Fruit fly (Drosophila melanogaster) whole organism, embryonic: ENCODE data around the gene CG33773.
A peak's percentile ranks its signal among the peaks of the same experiment; 100 is the strongest.

Source experiments
- B-H2 ChIP-seq: fragments of 200-800 bp; sonication (Bioruptor generic); optimal IDR thresholded peaks from 2 replicates; lab custom pipeline; 2018; ENCODE audit warnings: missing biosample characterization, mild to moderate bottlenecking, missing genetic modification characterization
- CG10543 ChIP-seq: fragments of 200-800 bp; sonication (Bioruptor generic); optimal IDR thresholded peaks from 3 replicates; lab custom pipeline; 2017; ENCODE audit warnings: missing biosample characterization, mild to moderate bottlenecking, missing genetic modification characterization, moderate library complexity
- CG10959 ChIP-seq: fragments of 200-800 bp; sonication (Bioruptor generic); IDR thresholded peaks from 2 replicates; pipeline ENCODE4 v1.3.6; 2022; ENCODE audit warnings: missing biosample characterization, missing genetic modification characterization
- CG11093 ChIP-seq: fragments of 200-800 bp; sonication (Bioruptor generic); IDR thresholded peaks from 3 replicates; pipeline ENCODE4 v1.3.6; 2022; ENCODE audit warnings: missing biosample characterization, missing genetic modification characterization
- CG11695 ChIP-seq: fragments of 200-800 bp; sonication (Bioruptor generic); IDR thresholded peaks from 3 replicates; pipeline ENCODE4 v1.3.6; 2022; ENCODE audit warnings: missing biosample characterization, missing genetic modification characterization
- CG12391 ChIP-seq: fragments of 200-800 bp; sonication (Bioruptor generic); optimal IDR thresholded peaks from 3 replicates; lab custom pipeline; 2018; ENCODE audit warnings: missing biosample characterization, mild to moderate bottlenecking, missing genetic modification characterization, moderate library complexity
- CG13775 ChIP-seq: fragments of 200-800 bp; sonication (Bioruptor generic); optimal IDR thresholded peaks from 3 replicates; lab custom pipeline; 2017; ENCODE audit warnings: missing biosample characterization, mild to moderate bottlenecking, missing genetic modification characterization
- CG14014 ChIP-seq: fragments of 200-800 bp; sonication (Bioruptor generic); IDR thresholded peaks from 2 replicates; pipeline ENCODE4 v1.3.6; 2022; ENCODE audit warnings: missing biosample characterization, missing genetic modification characterization
- CG14710 ChIP-seq: fragments of 200-800 bp; sonication (Bioruptor generic); optimal IDR thresholded peaks from 3 replicates; lab custom pipeline; 2019; ENCODE audit warnings: missing biosample characterization, mild to moderate bottlenecking, missing genetic modification characterization, moderate library complexity
- CG15514 ChIP-seq: fragments of 200-800 bp; sonication (Bioruptor generic); optimal IDR thresholded peaks from 3 replicates; lab custom pipeline; 2017; ENCODE audit warnings: missing biosample characterization, missing genetic modification characterization, mild to moderate bottlenecking, moderate library complexity, missing genetic modification reagents
- CG15696 ChIP-seq: fragments of 200-800 bp; sonication (Bioruptor generic); optimal IDR thresholded peaks from 2 replicates; lab custom pipeline; 2019; ENCODE audit warnings: missing biosample characterization, mild to moderate bottlenecking, missing genetic modification characterization, moderate library complexity
- CG17612 ChIP-seq: fragments of 200-800 bp; sonication (Bioruptor generic); IDR thresholded peaks from 2 replicates; pipeline ENCODE4 v1.3.6; 2022; ENCODE audit warnings: missing biosample characterization, missing genetic modification characterization
- CG17829 ChIP-seq: fragments of 200-800 bp; optimal IDR thresholded peaks from 2 replicates; lab custom pipeline; 2019; ENCODE audit warnings: missing biosample characterization, mild to moderate bottlenecking, missing genetic modification characterization, moderate library complexity
- CG18262 ChIP-seq: fragments of 200-800 bp; optimal IDR thresholded peaks from 3 replicates; lab custom pipeline; 2019; ENCODE audit warnings: missing biosample characterization, mild to moderate bottlenecking, missing genetic modification characterization, moderate library complexity
- CG2120 ChIP-seq: fragments of 200-800 bp; sonication (Bioruptor generic); optimal IDR thresholded peaks from 3 replicates; lab custom pipeline; 2016; ENCODE audit warnings: missing biosample characterization, missing genetic modification characterization
- CG31441 ChIP-seq: fragments of 200-800 bp; sonication (Bioruptor generic); IDR thresholded peaks from 2 replicates; pipeline ENCODE4 v1.3.6; 2022; ENCODE audit warnings: missing biosample characterization, missing genetic modification characterization
- CG34376 ChIP-seq: fragments of 200-800 bp; sonication (Bioruptor generic); optimal IDR thresholded peaks from 2 replicates; lab custom pipeline; 2018; ENCODE audit warnings: missing biosample characterization, mild to moderate bottlenecking, missing genetic modification characterization
- CG3847 ChIP-seq: fragments of 200-800 bp; sonication (Bioruptor generic); IDR thresholded peaks from 2 replicates; pipeline ENCODE4 v1.3.6; 2022; ENCODE audit warnings: missing biosample characterization, missing genetic modification characterization
- CG4282 ChIP-seq: fragments of 200-800 bp; sonication (Bioruptor generic); optimal IDR thresholded peaks from 2 replicates; lab custom pipeline; 2016; ENCODE audit warnings: missing biosample characterization, missing genetic modification characterization
- CG4404 ChIP-seq: fragments of 200-800 bp; sonication (Bioruptor generic); IDR thresholded peaks from 2 replicates; pipeline ENCODE4 v1.3.6; 2022; ENCODE audit warnings: missing biosample characterization, missing genetic modification characterization
- CG4820 ChIP-seq: fragments of 200-800 bp; sonication (Bioruptor generic); optimal IDR thresholded peaks from 3 replicates; lab custom pipeline; 2016; ENCODE audit warnings: missing biosample characterization, missing genetic modification characterization
- CG6272 ChIP-seq: fragments of 200-800 bp; sonication (Bioruptor generic); IDR thresholded peaks from 2 replicates; pipeline ENCODE4 v1.3.6; 2022; ENCODE audit warnings: missing biosample characterization, missing genetic modification characterization
- CG6854 ChIP-seq: fragments of 200-800 bp; sonication (Bioruptor generic); optimal IDR thresholded peaks from 3 replicates; lab custom pipeline; 2017; ENCODE audit warnings: missing biosample characterization, mild to moderate bottlenecking, missing genetic modification characterization
- CG7987 ChIP-seq: fragments of 200-800 bp; sonication (Bioruptor generic); optimal IDR thresholded peaks from 2 replicates; lab custom pipeline; 2018; ENCODE audit warnings: missing biosample characterization, mild to moderate bottlenecking, missing genetic modification characterization, moderate library complexity
- CG9437 ChIP-seq: fragments of 200-800 bp; sonication (Bioruptor generic); optimal IDR thresholded peaks from 2 replicates; lab custom pipeline; 2018; ENCODE audit warnings: missing biosample characterization, mild to moderate bottlenecking, missing genetic modification characterization
- CHES-1-like ChIP-seq: fragments of 200-800 bp; sonication (Bioruptor generic); optimal IDR thresholded peaks from 2 replicates; lab custom pipeline; 2016; ENCODE audit warnings: missing biosample characterization, missing genetic modification characterization
- Deaf1 ChIP-seq: fragments of 200-800 bp; optimal IDR thresholded peaks from 3 replicates; lab custom pipeline; 2019; ENCODE audit warnings: missing biosample characterization, mild to moderate bottlenecking, missing genetic modification characterization, moderate library complexity
- ERR ChIP-seq: fragments of 200-800 bp; sonication (Bioruptor generic); optimal IDR thresholded peaks from 2 replicates; lab custom pipeline; 2016; ENCODE audit warnings: missing biosample characterization, missing genetic modification characterization
- Side ChIP-seq: fragments of 200-800 bp; sonication (Bioruptor generic); optimal IDR thresholded peaks from 2 replicates; lab custom pipeline; 2016; ENCODE audit warnings: missing biosample characterization, missing genetic modification characterization
- Six4 ChIP-seq: fragments of 200-800 bp; sonication (Bioruptor generic); optimal IDR thresholded peaks from 2 replicates; lab custom pipeline; 2016; ENCODE audit warnings: missing biosample characterization, missing genetic modification characterization
- Spps ChIP-seq: fragments of 200-800 bp; sonication (Bioruptor generic); optimal IDR thresholded peaks from 2 replicates; lab custom pipeline; 2018; ENCODE audit warnings: missing biosample characterization, mild to moderate bottlenecking, missing genetic modification characterization
- Stat92E ChIP-seq, 3 experiments: fragments of >200 bp in 2 of 3; fragments of 200-800 bp in 1 of 3; sonication (Bioruptor generic) in 1 of 3; optimal IDR thresholded peaks; 2 replicates each; lab custom pipeline; 2017 to 2019; ENCODE audit warnings: missing biosample characterization in 3 of 3, missing genetic modification characterization in 3 of 3, mild to moderate bottlenecking in 1 of 3, moderate library complexity in 1 of 3
- ap ChIP-seq: fragments of 200-800 bp; sonication (Bioruptor generic); IDR thresholded peaks from 2 replicates; pipeline ENCODE4 v1.3.6; 2022; ENCODE audit warnings: missing biosample characterization, missing genetic modification characterization
- bsh ChIP-seq, 2 experiments: fragments of 200-800 bp; sonication (Bioruptor generic); optimal IDR thresholded peaks; 2 replicates each; lab custom pipeline; 2017 to 2018; ENCODE audit warnings: mild to moderate bottlenecking in 2 of 2, missing biosample characterization in 2 of 2, missing genetic modification characterization in 2 of 2, moderate library complexity in 1 of 2
- croc ChIP-seq: fragments of 200-800 bp; sonication (Bioruptor generic); conservative IDR thresholded peaks from 3 replicates; pipeline ENCODE4 v1.3.6; 2022; ENCODE audit warnings: missing biosample characterization, missing genetic modification characterization
- da ChIP-seq: fragments of 200-800 bp; sonication (Bioruptor generic); optimal IDR thresholded peaks from 2 replicates; lab custom pipeline; 2016; ENCODE audit warnings: missing biosample characterization, missing genetic modification characterization
- fd64A ChIP-seq: fragments of 200-800 bp; sonication (Bioruptor generic); optimal IDR thresholded peaks from 3 replicates; lab custom pipeline; 2018; ENCODE audit warnings: missing biosample characterization, mild to moderate bottlenecking, missing genetic modification characterization
- jing ChIP-seq: fragments of 200-800 bp; sonication (Bioruptor generic); optimal IDR thresholded peaks from 2 replicates; lab custom pipeline; 2018; ENCODE audit warnings: missing biosample characterization, mild to moderate bottlenecking, missing genetic modification characterization
- jumu ChIP-seq: fragments of 200-800 bp; sonication (Bioruptor generic); optimal IDR thresholded peaks from 3 replicates; lab custom pipeline; 2016; ENCODE audit warnings: missing biosample characterization, missing genetic modification characterization
- lab ChIP-seq: fragments of 200-800 bp; sonication (Bioruptor generic); optimal IDR thresholded peaks from 3 replicates; lab custom pipeline; 2017; ENCODE audit warnings: missing biosample characterization, missing genetic modification characterization, mild to moderate bottlenecking, moderate library complexity, missing genetic modification reagents
- luna ChIP-seq: fragments of 200-800 bp; sonication (Bioruptor generic); optimal IDR thresholded peaks from 2 replicates; lab custom pipeline; 2016; ENCODE audit warnings: missing biosample characterization, missing genetic modification characterization
- nau ChIP-seq: fragments of 200-800 bp; sonication (Bioruptor generic); optimal IDR thresholded peaks from 3 replicates; lab custom pipeline; 2017; ENCODE audit warnings: missing biosample characterization, mild to moderate bottlenecking, missing genetic modification characterization, missing genetic modification reagents
- p53 ChIP-seq: fragments of 200-800 bp; sonication (Bioruptor generic); optimal IDR thresholded peaks from 2 replicates; lab custom pipeline; 2016; ENCODE audit warnings: missing biosample characterization, missing genetic modification characterization
- pros ChIP-seq: fragments of 200-800 bp; sonication (Bioruptor generic); optimal IDR thresholded peaks from 3 replicates; lab custom pipeline; 2019; ENCODE audit warnings: missing biosample characterization, mild to moderate bottlenecking, missing genetic modification characterization, moderate library complexity
- shn ChIP-seq: fragments of 200-800 bp; sonication (Bioruptor generic); optimal IDR thresholded peaks from 3 replicates; lab custom pipeline; 2016; ENCODE audit warnings: missing biosample characterization, missing genetic modification characterization
- tap ChIP-seq: fragments of 200-800 bp; optimal IDR thresholded peaks from 3 replicates; lab custom pipeline; 2019; ENCODE audit warnings: missing biosample characterization, mild to moderate bottlenecking, missing genetic modification characterization, moderate library complexity
- twi ChIP-seq: fragments of 200-800 bp; optimal IDR thresholded peaks from 2 replicates; lab custom pipeline; 2019; ENCODE audit warnings: missing biosample characterization, mild to moderate bottlenecking, missing genetic modification characterization, moderate library complexity
- vvl ChIP-seq: fragments of 200-800 bp; sonication (Bioruptor generic); IDR thresholded peaks from 2 replicates; pipeline ENCODE4 v1.3.6; 2022; ENCODE audit warnings: missing biosample characterization, missing genetic modification characterization
- wek ChIP-seq: fragments of 200-800 bp; sonication (Bioruptor generic); optimal IDR thresholded peaks from 3 replicates; lab custom pipeline; 2018; ENCODE audit warnings: missing biosample characterization, mild to moderate bottlenecking, missing genetic modification characterization, moderate library complexity
- yki ChIP-seq: fragments of >200 bp; optimal IDR thresholded peaks from 3 replicates; lab custom pipeline; 2018

Gene CG33773

DNA sequence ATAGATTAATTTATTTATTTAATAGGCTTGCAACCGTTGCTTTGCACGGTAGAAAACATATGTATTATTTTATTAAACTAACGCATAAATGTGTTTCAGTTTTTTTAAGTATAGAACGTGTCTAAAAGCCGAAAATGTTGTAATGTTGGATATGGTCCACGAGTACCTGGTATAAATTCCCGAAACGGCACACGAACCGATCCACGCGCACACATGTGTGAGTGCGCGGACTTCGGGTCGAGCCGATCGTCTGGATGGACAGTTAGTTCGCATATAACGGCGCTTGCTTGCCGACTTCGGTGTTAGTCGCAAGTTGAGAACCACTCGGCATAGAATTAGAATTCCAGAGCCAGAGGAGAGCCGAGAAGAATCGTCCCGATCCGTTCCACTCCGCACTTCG, 13.5 kb downstream of the CG33773 start, which contains the start of gene Alp4:
Alp4 (plus strand) TSS at position 301 of the 400 bp plus-strand sequence.
- TF ChIP-seq da = no peak
- peak; percentile 85 for TF ChIP-seq Deaf1 (tag; lab: Kevin White, UChicago)
- TF ChIP-seq, all 482 proteins: peak for 1

DNA sequence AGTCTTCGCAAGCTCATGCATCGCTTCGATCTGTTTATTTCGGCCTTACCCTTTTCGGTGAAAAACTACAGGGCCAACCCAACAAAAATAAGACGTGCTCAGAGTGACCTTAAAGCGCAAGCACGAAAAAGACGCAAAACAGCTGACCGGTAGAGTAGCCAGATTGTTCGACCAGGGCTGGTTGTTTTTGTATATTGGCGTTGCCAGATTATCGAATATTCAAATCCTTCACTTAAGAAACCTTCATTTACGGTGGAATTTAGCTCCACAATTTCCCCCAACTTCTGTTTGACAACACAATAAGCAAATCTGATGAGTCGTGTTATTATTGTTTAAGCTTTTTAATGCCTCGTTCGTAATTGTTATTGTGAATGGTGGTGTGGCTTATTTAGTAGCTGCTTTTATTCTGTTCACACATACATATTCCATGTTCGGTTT, 18.7 kb downstream of the CG33773 start, which contains the start of gene Chchd3:
Chchd3 (minus strand) TSS at position 132 of the 438 bp plus-strand sequence.
- TF ChIP-seq CG15696 (tag; lab: Kevin White, UChicago) (no peak), CG12391 (tag; lab: Kevin White, UChicago) (peak; percentile 24), Side (GFP tag; lab: Kevin White, UChicago) (no peak), CG4404 (GFP tag; lab: Robert Waterston, UW) (no peak), ERR (GFP tag; lab: Kevin White, UChicago) (peak; percentile 13), CG14710 (tag; lab: Kevin White, UChicago) (peak; percentile 59), tap (tag; lab: Kevin White, UChicago) (no peak), B-H2 (GFP tag; lab: Kevin White, UChicago) (no peak), Six4 (GFP tag; lab: Kevin White, UChicago) (no peak), fd64A (GFP tag; lab: Kevin White, UChicago) (no peak), CG18262 (tag; lab: Kevin White, UChicago) (no peak), CG34376 (GFP tag; lab: Kevin White, UChicago) (no peak), jumu (peak; percentile 20), Stat92E (GFP tag; optimal IDR thresholded peaks at IDR 0.05; lab: Kevin White, UChicago) (peak in 1 of 3 experiments; percentile 68), CG10543 (GFP tag; lab: Kevin White, UChicago) (no peak), yki (lab: Kevin White, UChicago) (no peak), croc (GFP tag; lab: Robert Waterston, UW) (no peak), CG10959 (GFP tag; lab: Robert Waterston, UW) (no peak), vvl (GFP tag; lab: Robert Waterston, UW) (peak; percentile 57), CHES-1-like (GFP tag; lab: Kevin White, UChicago) (peak; percentile 48), CG11695 (GFP tag; lab: Robert Waterston, UW) (no peak), p53 (peak; percentile 5), CG4820 (no peak), CG6272 (GFP tag; lab: Robert Waterston, UW) (no peak), jing (GFP tag; lab: Kevin White, UChicago) (no peak), CG31441 (GFP tag; lab: Robert Waterston, UW) (no peak), pros (GFP tag; lab: Kevin White, UChicago) (peak; percentile 22), CG17829 (tag; lab: Kevin White, UChicago) (peak; percentile 5), twi (tag; lab: Kevin White, UChicago) (no peak), CG7987 (GFP tag; lab: Kevin White, UChicago) (peak; percentile 3), CG4282 (GFP tag; lab: Kevin White, UChicago) (no peak), Spps (no peak), CG17612 (GFP tag; lab: Robert Waterston, UW) (no peak), CG6854 (GFP tag; lab: Kevin White, UChicago) (no peak), bsh (GFP tag; optimal IDR thresholded peaks at IDR 0.05; lab: Kevin White, UChicago) (no peak), CG9437 (no peak), shn (GFP tag; lab: Kevin White, UChicago) (peak; percentile 3), CG3847 (GFP tag; lab: Robert Waterston, UW) (peak; percentile 68), nau (no peak), CG2120 (GFP tag; lab: Kevin White, UChicago) (peak; percentile 18), luna (GFP tag; lab: Kevin White, UChicago) (no peak), CG15514 (GFP tag; lab: Kevin White, UChicago) (peak; percentile 83), lab (GFP tag; lab: Kevin White, UChicago) (peak; percentile 15), wek (no peak), CG13775 (GFP tag; lab: Kevin White, UChicago) (peak; percentile 25), CG11093 (no peak), CG14014 (GFP tag; lab: Robert Waterston, UW) (no peak), ap (GFP tag; lab: Robert Waterston, UW) (no peak)
